Worm (Caenorhabditis elegans) whole organism, L4 larva: Measurements from ENCODE around the gene srb-13.
"Not testable (repeated sequence)": the region's sequence is repeated elsewhere in the genome, so short reads cannot be mapped to it uniquely, and the experiment has no call there.

Source experiments
- ZK546.5 ChIP-seq, 2 experiments: sonication (generic microtip); optimal IDR thresholded peaks; 2 replicates each; lab custom pipeline; 2017; ENCODE audit warnings: missing biosample characterization in 2 of 2, missing genetic modification characterization in 2 of 2
- cey-2 ChIP-seq: sonication (generic microtip); optimal IDR thresholded peaks from 3 replicates; lab custom pipeline; 2017; ENCODE audit warnings: missing genetic modification characterization, mild to moderate bottlenecking, missing compliant biosample characterization, antibody characterized with exemption, borderline replicate concordance; ENCODE audit not compliant: insufficient read depth
- dve-1 ChIP-seq: sonication (generic microtip); optimal IDR thresholded peaks from 2 replicates; lab custom pipeline; 2017; ENCODE audit warnings: antibody characterized with exemption, mild to moderate bottlenecking, missing genetic modification characterization, missing compliant biosample characterization; ENCODE audit not compliant: insufficient read depth
- nhr-102 ChIP-seq: sonication (generic microtip); optimal IDR thresholded peaks from 2 replicates; lab custom pipeline; 2016; ENCODE audit warnings: mild to moderate bottlenecking, missing genetic modification characterization, moderate library complexity, missing compliant biosample characterization
- nhr-28 ChIP-seq: fragments of 150-350 bp; optimal IDR thresholded peaks from 2 replicates; lab custom pipeline; 2014; ENCODE audit warnings: missing biosample characterization, missing genetic modification characterization
- snpc-4 ChIP-seq: fragments of 150-350 bp; optimal IDR thresholded peaks from 2 replicates; lab custom pipeline; 2014; ENCODE audit warnings: missing biosample characterization, missing genetic modification characterization

DNA sequence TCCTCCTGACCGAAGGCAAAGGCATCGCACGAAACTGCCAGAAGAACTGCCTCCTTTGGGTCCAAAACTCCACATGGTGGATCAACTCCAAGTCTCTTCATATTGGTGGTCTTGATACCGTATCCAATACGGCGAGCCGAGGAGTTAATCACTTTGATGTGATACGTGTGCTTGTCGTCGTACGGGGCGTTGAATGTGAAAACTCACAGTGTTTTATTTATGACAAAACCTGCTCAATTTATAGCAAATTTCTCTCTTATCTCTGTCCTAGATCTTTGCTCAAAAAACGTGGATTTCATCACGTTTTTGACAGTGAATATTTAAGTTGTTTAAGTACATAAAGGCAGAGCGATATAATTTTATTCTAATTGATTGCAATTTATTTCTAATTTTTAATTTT is 1.3 kb upstream of the srb-13 start, which contains the start of gene F58A6.9:
- not testable (repeated sequence) for TF ChIP-seq ZK546.5 (tag; optimal IDR thresholded peaks at IDR 0.05; lab: Kevin White, UChicago); nhr-102 (tag; lab: Kevin White, UChicago); cey-2; nhr-28 (tag; lab: Kevin White, UChicago); dve-1 (tag; lab: Kevin White, UChicago); snpc-4 (tag; lab: Kevin White, UChicago)
